Fruit fly (Drosophila melanogaster): Measurements from ENCODE around the gene Slbp.

dm6 chr3R:29138961-29139527 is 14.0 kb downstream of the Slbp start:
- TF ChIP-seq CTCF (optimal IDR thresholded peaks at IDR 0.05) (no peak), CG8478 (optimal IDR thresholded peaks at IDR 0.05) (no peak)

Measured in S2 (cell line).